Worm (Caenorhabditis elegans) whole organism, L3 larva: ENCODE measurements around the gene F59A6.10.

ENCODE experiments used
- ZK546.5 ChIP-seq: sonication (generic microtip); optimal IDR thresholded peaks from 2 replicates; lab custom pipeline; 2017; ENCODE audit warnings: missing biosample characterization, missing genetic modification characterization
- aly-2 ChIP-seq: fragments of 150-350 bp; optimal IDR thresholded peaks from 2 replicates; lab custom pipeline; 2014; ENCODE audit warnings: missing biosample characterization, missing genetic modification characterization
- ama-1 ChIP-seq: fragments of 150-350 bp; optimal IDR thresholded peaks from 2 replicates; lab custom pipeline; 2018
- ceh-28 ChIP-seq: fragments of 150-350 bp; optimal IDR thresholded peaks from 2 replicates; lab custom pipeline; 2014; ENCODE audit warnings: missing biosample characterization, missing genetic modification reagents, missing genetic modification characterization
- ceh-82 ChIP-seq: fragments of 150-350 bp; optimal IDR thresholded peaks from 2 replicates; lab custom pipeline; 2014; ENCODE audit warnings: missing biosample characterization, missing genetic modification characterization
- egl-27 ChIP-seq: sonication (generic microtip); optimal IDR thresholded peaks from 4 replicates; lab custom pipeline; 2017; ENCODE audit warnings: missing biosample characterization, missing genetic modification reagents, missing genetic modification characterization
- egl-5 ChIP-seq: fragments of 150-350 bp; optimal IDR thresholded peaks from 2 replicates; lab custom pipeline; 2017; ENCODE audit warnings: missing biosample characterization, missing genetic modification reagents, missing genetic modification characterization, inconsistent platforms
- elt-1 ChIP-seq: fragments of 150-350 bp; optimal IDR thresholded peaks from 2 replicates; lab custom pipeline; 2014; ENCODE audit warnings: missing biosample characterization, missing genetic modification characterization
- elt-3 ChIP-seq, 3 experiments: fragments of 150-350 bp in 1 of 3; sonication (generic microtip) in 2 of 3; optimal IDR thresholded peaks; 2 replicates in 2 of 3; 4 replicates in 1 of 3; lab custom pipeline; 2014 to 2017; ENCODE audit warnings: missing biosample characterization in 3 of 3, missing genetic modification characterization in 3 of 3
- eor-1 ChIP-seq, 2 experiments: fragments of 150-350 bp; optimal IDR thresholded peaks; 2 replicates each; lab custom pipeline; 2014 to 2018; ENCODE audit warnings: missing biosample characterization in 2 of 2, missing genetic modification characterization in 2 of 2
- fkh-2 ChIP-seq: fragments of 150-350 bp; optimal IDR thresholded peaks from 2 replicates; lab custom pipeline; 2014; ENCODE audit warnings: missing biosample characterization, missing genetic modification reagents, missing genetic modification characterization
- fos-1 ChIP-seq: fragments of 150-350 bp; optimal IDR thresholded peaks from 2 replicates; lab custom pipeline; 2014; ENCODE audit warnings: missing biosample characterization, missing genetic modification characterization
- lin-15B ChIP-seq: fragments of 150-350 bp; optimal IDR thresholded peaks from 2 replicates; lab custom pipeline; 2014; ENCODE audit warnings: missing biosample characterization, missing genetic modification characterization
- lin-39 ChIP-seq: fragments of 150-350 bp; optimal IDR thresholded peaks from 2 replicates; lab custom pipeline; 2018; ENCODE audit warnings: missing biosample characterization, missing genetic modification reagents, missing genetic modification characterization
- lsy-12 ChIP-seq: sonication (generic microtip); optimal IDR thresholded peaks from 2 replicates; lab custom pipeline; 2016; ENCODE audit warnings: mild to moderate bottlenecking, missing genetic modification characterization, missing compliant biosample characterization
- mdl-1 ChIP-seq: fragments of 150-350 bp; optimal IDR thresholded peaks from 2 replicates; lab custom pipeline; 2014; ENCODE audit warnings: missing biosample characterization, missing genetic modification characterization
- mml-1 ChIP-seq: fragments of 150-350 bp; sonication (generic microtip); optimal IDR thresholded peaks from 3 replicates; lab custom pipeline; 2014; ENCODE audit warnings: missing biosample characterization, missing genetic modification characterization
- nfya-1 ChIP-seq: sonication (generic microtip); optimal IDR thresholded peaks from 2 replicates; lab custom pipeline; 2017; ENCODE audit warnings: missing genetic modification characterization, mild to moderate bottlenecking, missing compliant biosample characterization, antibody characterized with exemption, moderate library complexity; ENCODE audit not compliant: insufficient read depth
- nhr-11 ChIP-seq: fragments of 150-350 bp; optimal IDR thresholded peaks from 2 replicates; lab custom pipeline; 2014; ENCODE audit warnings: missing biosample characterization, missing genetic modification characterization
- nhr-12 ChIP-seq: fragments of 150-350 bp; optimal IDR thresholded peaks from 2 replicates; lab custom pipeline; 2014; ENCODE audit warnings: missing biosample characterization, missing genetic modification characterization
- nhr-23 ChIP-seq: fragments of 150-350 bp; optimal IDR thresholded peaks from 2 replicates; lab custom pipeline; 2014; ENCODE audit warnings: missing biosample characterization, missing genetic modification reagents, missing genetic modification characterization
- nhr-237 ChIP-seq: fragments of 150-350 bp; optimal IDR thresholded peaks from 2 replicates; lab custom pipeline; 2014; ENCODE audit warnings: missing biosample characterization, missing genetic modification characterization
- nhr-25 ChIP-seq: sonication (generic microtip); optimal IDR thresholded peaks from 2 replicates; lab custom pipeline; 2017; ENCODE audit warnings: missing biosample characterization, missing genetic modification characterization
- nhr-28 ChIP-seq: fragments of 150-350 bp; optimal IDR thresholded peaks from 2 replicates; lab custom pipeline; 2014; ENCODE audit warnings: missing biosample characterization, missing genetic modification characterization
- nhr-67 ChIP-seq: fragments of 150-350 bp; optimal IDR thresholded peaks from 2 replicates; lab custom pipeline; 2014; ENCODE audit warnings: missing biosample characterization, missing genetic modification characterization
- nhr-77 ChIP-seq: fragments of 150-350 bp; optimal IDR thresholded peaks from 2 replicates; lab custom pipeline; 2014; ENCODE audit warnings: missing biosample characterization, missing genetic modification characterization
- sea-2 ChIP-seq: fragments of 150-350 bp; sonication (generic microtip); optimal IDR thresholded peaks from 4 replicates; lab custom pipeline; 2014; ENCODE audit warnings: missing biosample characterization, missing genetic modification reagents, missing genetic modification characterization
- snpc-4 ChIP-seq: fragments of 150-350 bp; optimal IDR thresholded peaks from 2 replicates; lab custom pipeline; 2014; ENCODE audit warnings: missing biosample characterization, missing genetic modification characterization
- tbx-2 ChIP-seq: sonication (generic microtip); optimal IDR thresholded peaks from 2 replicates; lab custom pipeline; 2016; ENCODE audit warnings: mild to moderate bottlenecking, missing genetic modification characterization, missing compliant biosample characterization
- unc-39 ChIP-seq: sonication (generic microtip); optimal IDR thresholded peaks from 4 replicates; lab custom pipeline; 2017; ENCODE audit warnings: missing biosample characterization, missing genetic modification characterization
- unc-62 ChIP-seq: fragments of 150-350 bp; sonication (generic microtip); optimal IDR thresholded peaks from 4 replicates; lab custom pipeline; 2014; ENCODE audit warnings: missing biosample characterization, missing genetic modification reagents, missing genetic modification characterization
- zag-1 ChIP-seq: fragments of 150-350 bp; optimal IDR thresholded peaks from 2 replicates; lab custom pipeline; 2014; ENCODE audit warnings: missing biosample characterization, missing genetic modification characterization
- ztf-11 ChIP-seq: fragments of 150-350 bp; optimal IDR thresholded peaks from 2 replicates; lab custom pipeline; 2014; ENCODE audit warnings: missing biosample characterization, missing genetic modification characterization
- ztf-4 ChIP-seq: fragments of 150-350 bp; optimal IDR thresholded peaks from 2 replicates; lab custom pipeline; 2014; ENCODE audit warnings: missing biosample characterization, missing genetic modification characterization

The F59A6.10 gene

DNA sequence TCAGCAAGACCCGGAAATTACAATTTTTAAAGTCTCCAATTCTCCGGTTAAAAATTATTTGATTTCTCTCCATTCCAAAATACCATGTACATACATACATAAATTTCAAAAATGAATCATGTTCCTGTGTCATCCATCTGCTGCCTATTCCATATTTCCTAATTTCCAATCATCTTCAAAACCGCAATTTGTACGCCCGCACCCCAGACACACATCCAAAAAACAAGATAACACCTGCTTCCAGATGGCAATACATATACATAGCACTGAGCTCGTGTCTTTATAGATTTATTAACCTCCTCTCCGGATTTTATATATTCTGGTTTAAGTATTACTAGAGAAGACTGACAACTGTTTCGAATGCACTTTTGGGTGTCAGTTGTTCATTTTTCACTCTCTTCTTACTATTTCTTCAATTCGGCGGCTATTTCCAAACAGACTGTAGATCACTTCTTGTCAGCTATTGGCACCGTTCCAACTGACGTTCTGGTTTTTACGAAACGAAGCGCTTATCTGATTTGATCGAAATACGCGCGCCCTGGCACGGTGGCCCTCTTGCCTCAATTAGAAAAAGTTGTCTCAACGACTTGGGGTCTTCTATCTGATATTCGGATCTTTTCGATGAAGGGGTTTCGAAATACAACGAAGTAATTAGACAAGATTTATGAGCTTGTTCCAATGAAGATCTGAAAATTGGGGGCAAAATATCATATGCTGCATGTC is 21.9 kb upstream of the F59A6.10 start:
- TF ChIP-seq elt-1 (tag; lab: Kevin White, UChicago) (peak; percentile 83), nhr-25 (peak; percentile 22), egl-27 (no peak)
- TF ChIP-seq, all 47 proteins: peak for 2

DNA sequence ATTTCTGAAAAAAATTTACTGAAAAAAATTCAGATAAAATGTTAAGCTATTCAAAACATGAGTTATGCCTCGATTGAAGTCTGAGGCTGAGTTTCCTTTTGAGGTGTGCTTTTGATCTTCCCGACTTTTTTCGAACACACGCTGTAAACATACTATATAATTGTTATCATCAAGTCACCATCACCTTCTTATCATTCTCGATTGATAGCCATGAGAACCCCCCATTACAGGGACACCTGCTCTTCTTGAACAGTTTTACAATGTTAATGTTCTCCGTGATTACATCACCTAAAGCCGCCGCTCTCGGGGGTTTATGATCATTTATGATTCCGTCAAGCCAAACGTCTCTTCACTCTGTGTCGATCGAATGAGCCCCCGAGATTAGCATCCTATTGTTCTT is 19.6 kb upstream of the F59A6.10 start:
- TF ChIP-seq lin-39 (tag; lab: Kevin White, UChicago), result no peak
- no peak for TF ChIP-seq unc-62 (GFP tag; lab: Kevin White, UChicago)
- TF ChIP-seq fkh-2 (tag; lab: Kevin White, UChicago), result no peak
- no peak for TF ChIP-seq nhr-28
- no peak for TF ChIP-seq ceh-82 (tag; lab: Kevin White, UChicago)
- no peak for TF ChIP-seq fos-1 (tag; lab: Kevin White, UChicago)
- no peak for TF ChIP-seq ZK546.5 (tag; lab: Kevin White, UChicago)
- no peak for TF ChIP-seq eor-1 (tag; optimal IDR thresholded peaks at IDR 0.05; lab: Kevin White, UChicago)
- no peak for TF ChIP-seq ceh-28 (tag; lab: Kevin White, UChicago)
- TF ChIP-seq, all 47 proteins: peak for 0

DNA sequence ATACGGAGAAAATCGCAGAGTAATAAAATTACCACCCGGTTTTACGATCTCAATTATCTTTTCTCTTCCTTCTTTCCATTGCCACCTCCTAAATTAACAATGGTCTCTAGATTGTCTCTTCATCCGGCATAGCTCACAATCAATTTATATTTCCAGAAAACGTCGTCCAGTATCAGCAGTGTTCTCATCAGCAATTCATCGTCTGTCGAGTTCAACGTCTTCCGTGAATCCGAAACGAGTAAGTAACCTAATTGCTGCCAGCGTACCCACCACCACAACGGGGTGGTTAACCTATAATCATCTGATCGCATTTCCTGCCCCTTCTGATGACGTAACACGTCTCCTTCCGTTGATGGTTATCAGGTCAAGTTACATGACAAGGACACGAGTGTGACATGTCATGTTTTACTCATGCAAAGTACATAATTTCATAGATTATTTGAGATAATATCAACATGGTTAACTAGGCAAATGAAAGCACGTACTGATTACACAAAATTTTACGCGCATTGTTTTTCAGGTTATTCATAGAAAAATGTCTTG is 17.7 kb upstream of the F59A6.10 start:
- TF ChIP-seq nhr-77 (tag; lab: Kevin White, UChicago), result no peak
- TF ChIP-seq aly-2 (tag; lab: Kevin White, UChicago), result no peak
- no peak for TF ChIP-seq snpc-4
- no peak for TF ChIP-seq nhr-11 (tag; lab: Kevin White, UChicago)
- TF ChIP-seq nhr-237 (tag; lab: Kevin White, UChicago), result no peak
- no peak for TF ChIP-seq ztf-11 (tag; lab: Kevin White, UChicago)
- TF ChIP-seq ZK546.5 (tag; lab: Kevin White, UChicago), result no peak
- no peak for TF ChIP-seq fos-1 (tag; lab: Kevin White, UChicago)
- TF ChIP-seq zag-1 (tag; lab: Kevin White, UChicago), result no peak
- TF ChIP-seq nhr-23 (tag; lab: Kevin White, UChicago), result peak; percentile 74
- TF ChIP-seq elt-1 (tag; lab: Kevin White, UChicago), result peak; percentile 65
- no peak for TF ChIP-seq unc-62 (GFP tag; lab: Kevin White, UChicago)
- no peak for TF ChIP-seq mml-1 (tag; lab: Kevin White, UChicago)
- no peak for TF ChIP-seq nhr-25

DNA sequence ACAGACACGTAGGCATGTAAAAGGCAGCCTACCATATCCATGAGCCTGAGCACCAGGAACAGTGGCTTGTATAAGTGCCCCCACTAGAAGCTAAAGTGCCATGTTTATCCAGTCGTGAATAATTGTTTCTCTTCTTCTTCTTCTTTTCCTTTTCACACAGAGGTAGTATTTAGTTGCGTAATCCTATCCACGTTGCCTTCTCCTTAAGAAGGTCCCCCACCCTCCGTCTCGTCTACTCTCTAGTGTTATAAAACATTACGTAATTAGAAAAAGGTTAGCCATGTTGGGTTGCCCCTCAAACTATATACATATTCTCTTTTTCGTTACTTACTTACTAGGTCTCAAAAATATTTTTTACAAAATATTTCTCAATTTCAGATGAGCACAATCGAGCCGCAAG is 17.1 kb upstream of the F59A6.10 start:
- TF ChIP-seq unc-39 (tag; lab: Kevin White, UChicago) (no peak), nfya-1 (tag; lab: Kevin White, UChicago) (no peak), lin-15B (tag; lab: Kevin White, UChicago) (no peak), mdl-1 (tag; lab: Kevin White, UChicago) (no peak), sea-2 (GFP tag; lab: Kevin White, UChicago) (no peak), nhr-12 (tag; lab: Kevin White, UChicago) (no peak), ama-1 (lab: Kevin White, UChicago) (no peak)

DNA sequence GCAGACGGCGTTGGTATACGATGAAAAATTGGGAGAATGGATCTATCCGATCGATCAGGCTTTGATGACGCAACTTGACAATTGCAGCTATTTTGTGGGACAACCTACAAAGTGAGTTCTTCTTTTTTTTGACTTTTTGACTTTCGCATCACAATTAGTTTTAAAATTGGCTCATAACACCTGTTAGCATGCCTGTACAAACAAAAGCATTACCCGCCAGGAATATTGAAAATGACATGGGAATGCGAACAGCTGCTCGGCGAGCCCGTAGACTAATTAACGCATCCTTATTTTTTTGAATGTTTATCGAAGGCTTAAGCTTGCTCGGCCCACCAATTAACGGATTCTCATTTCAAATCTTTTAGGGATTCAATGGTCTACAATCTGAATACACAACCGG is 16.5 kb upstream of the F59A6.10 start:
- no peak for TF ChIP-seq lsy-12 (tag; lab: Kevin White, UChicago)
- TF ChIP-seq, all 47 proteins: peak for 0

DNA sequence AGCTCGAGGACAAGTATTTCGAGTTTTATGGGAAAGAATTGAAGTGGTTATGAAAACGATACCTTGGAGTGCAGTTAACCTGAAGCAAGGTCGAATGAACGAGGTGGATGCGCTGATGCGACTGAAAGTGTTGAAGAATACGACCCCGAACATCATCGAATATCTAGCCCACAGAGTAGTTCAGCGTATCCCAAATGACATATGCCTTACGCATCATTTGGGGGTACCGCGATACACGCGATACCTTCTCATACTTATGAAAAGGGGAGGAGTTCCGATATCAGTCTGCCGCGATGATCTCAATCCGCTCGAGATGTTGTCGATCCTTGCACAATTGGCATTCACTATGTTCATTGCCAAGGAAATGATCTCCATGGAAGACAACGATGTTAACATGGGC is 14.0 kb upstream of the F59A6.10 start, which contains the start of gene T27F7.12:
Gene T27F7.12, plus strand, starts transcription at position 301 of the 400 bp plus-strand sequence.
- TF ChIP-seq elt-3 (tag; optimal IDR thresholded peaks at IDR 0.05; lab: Kevin White, UChicago) (no peak), snpc-4 (no peak), nhr-67 (tag; lab: Kevin White, UChicago) (no peak), egl-5 (tag; lab: Kevin White, UChicago) (no peak), nfya-1 (tag; lab: Kevin White, UChicago) (no peak), nhr-25 (no peak), tbx-2 (tag; lab: Kevin White, UChicago) (no peak), ztf-11 (tag; lab: Kevin White, UChicago) (no peak), ztf-4 (tag; lab: Kevin White, UChicago) (no peak), unc-39 (tag; lab: Kevin White, UChicago) (no peak), fkh-2 (tag; lab: Kevin White, UChicago) (no peak)
- TF ChIP-seq, all 47 proteins: peak for 0
